Worm (Caenorhabditis elegans) whole organism, dauer: ENCODE results near the gene clh-4.

Experiments used
- unc-62 ChIP-seq: sonication (generic microtip); optimal IDR thresholded peaks from 2 replicates; lab custom pipeline; 2017; ENCODE audit warnings: missing biosample characterization, missing genetic modification reagents, missing genetic modification characterization

clh-4 gene

ce11 chrX:4100473-4100872 is at the start of gene clh-4:
Gene clh-4 (minus strand): TSS chrX:4100573.
- no peak for TF ChIP-seq unc-62 (GFP tag; lab: Kevin White, UChicago)

ce11 chrX:4148449-4149031 is 48.2 kb upstream of the clh-4 start:
- TF ChIP-seq unc-62 (GFP tag; lab: Kevin White, UChicago) = no peak

- TF ChIP-seq unc-62 (GFP tag; lab: Kevin White, UChicago) = no peak
Observed at ce11 chrX:4147600-4148448, 47.5 kb upstream of the clh-4 start.

- no peak for TF ChIP-seq unc-62 (GFP tag; lab: Kevin White, UChicago)
Observed at ce11 chrX:4146798-4147543, 46.6 kb upstream of the clh-4 start.

- no peak for TF ChIP-seq unc-62 (GFP tag; lab: Kevin White, UChicago)
Observed at ce11 chrX:4146046-4146445, 45.7 kb upstream of the clh-4 start.

- TF ChIP-seq unc-62 (GFP tag; lab: Kevin White, UChicago) = no peak
Observed at ce11 chrX:4145051-4145826, 44.9 kb upstream of the clh-4 start.

- no peak for TF ChIP-seq unc-62 (GFP tag; lab: Kevin White, UChicago)
Observed at ce11 chrX:4144136-4144781, 43.9 kb upstream of the clh-4 start.

ce11 chrX:4143260-4144018 is 43.1 kb upstream of the clh-4 start:
- TF ChIP-seq unc-62 (GFP tag; lab: Kevin White, UChicago) = no peak

ce11 chrX:4142648-4143259 is 42.4 kb upstream of the clh-4 start:
- TF ChIP-seq unc-62 (GFP tag; lab: Kevin White, UChicago) = no peak

ce11 chrX:4142202-4142601 is 41.8 kb upstream of the clh-4 start:
- TF ChIP-seq unc-62 (GFP tag; lab: Kevin White, UChicago) = no peak

ce11 chrX:4140755-4141417 is 40.5 kb upstream of the clh-4 start:
- TF ChIP-seq unc-62 (GFP tag; lab: Kevin White, UChicago) = no peak

ce11 chrX:4139593-4140565 is 39.5 kb upstream of the clh-4 start, which contains the start of gene ZK470.4:
Gene ZK470.4 (minus strand): TSS chrX:4139767.
- no peak for TF ChIP-seq unc-62 (GFP tag; lab: Kevin White, UChicago)
